Worm (Caenorhabditis elegans) whole organism, young adult: ENCODE data around the gene egl-46.
A peak's percentile ranks its signal among the peaks of the same experiment; 100 is the strongest.

Experiments used
- B0035.1 ChIP-seq: sonication (generic microtip); optimal IDR thresholded peaks from 2 replicates; lab custom pipeline; 2016; ENCODE audit warnings: missing genetic modification characterization, mild to moderate bottlenecking, missing compliant biosample characterization, missing genotype, missing genetic modification reagents
- C17E4.6 ChIP-seq: fragments of 200-800 bp; sonication (Bioruptor generic); IDR thresholded peaks from 2 replicates; pipeline ENCODE4 v1.3.6; 2022; ENCODE audit warnings: missing genetic modification reagents, missing genetic modification characterization, missing compliant biosample characterization
- F10E7.11 ChIP-seq: sonication (generic microtip); optimal IDR thresholded peaks from 2 replicates; lab custom pipeline; 2017; ENCODE audit warnings: mild to moderate bottlenecking, missing genetic modification characterization, moderate library complexity, missing compliant biosample characterization
- F49E8.2 ChIP-seq: sonication (generic microtip); optimal IDR thresholded peaks from 3 replicates; lab custom pipeline; 2017; ENCODE audit warnings: missing genetic modification characterization, mild to moderate bottlenecking, missing compliant biosample characterization, antibody characterized with exemption, moderate library complexity; ENCODE audit not compliant: insufficient read depth
- F55B11.4 ChIP-seq: sonication (generic microtip); optimal IDR thresholded peaks from 2 replicates; lab custom pipeline; 2016; ENCODE audit warnings: missing compliant biosample characterization, missing genetic modification characterization, borderline replicate concordance; ENCODE audit not compliant: insufficient read depth
- F57A8.1 ChIP-seq: fragments of 200-800 bp; sonication (Bioruptor generic); optimal IDR thresholded peaks from 2 replicates; lab custom pipeline; 2018; ENCODE audit warnings: mild to moderate bottlenecking, missing genetic modification characterization, moderate library complexity, missing compliant biosample characterization
- T07F8.4 ChIP-seq: sonication (generic microtip); optimal IDR thresholded peaks from 2 replicates; lab custom pipeline; 2016; ENCODE audit warnings: mild to moderate bottlenecking, missing genetic modification characterization, moderate library complexity, missing compliant biosample characterization
- T26A5.8 ChIP-seq: sonication (generic microtip); optimal IDR thresholded peaks from 2 replicates; lab custom pipeline; 2016; ENCODE audit warnings: missing genetic modification characterization, missing compliant biosample characterization
- Y67H2A.10 ChIP-seq: fragments of 200-800 bp; sonication (Bioruptor generic); conservative IDR thresholded peaks from 2 replicates; pipeline ENCODE4 v1.3.6; 2022; ENCODE audit warnings: missing genetic modification reagents, missing genetic modification characterization, missing compliant biosample characterization
- akir-1 ChIP-seq: fragments of 200-800 bp; sonication (Bioruptor generic); optimal IDR thresholded peaks from 2 replicates; lab custom pipeline; 2018; ENCODE audit warnings: mild to moderate bottlenecking, missing genetic modification characterization, moderate library complexity, missing compliant biosample characterization
- ama-1 ChIP-seq, 3 experiments: fragments of 150-350 bp in 1 of 3; sonication (generic microtip) in 2 of 3; optimal IDR thresholded peaks; 2 replicates each; lab custom pipeline; 2014 to 2018; ENCODE audit warnings: missing biosample characterization in 2 of 3, missing genetic modification characterization in 2 of 3, missing genetic modification reagents in 2 of 3
- aptf-2 ChIP-seq: fragments of 200-800 bp; sonication (Bioruptor generic); conservative IDR thresholded peaks from 2 replicates; pipeline ENCODE4 v1.3.6; 2022; ENCODE audit warnings: missing genetic modification reagents, missing genetic modification characterization, missing compliant biosample characterization
- atf-7 ChIP-seq: sonication (generic microtip); optimal IDR thresholded peaks from 2 replicates; lab custom pipeline; 2017; ENCODE audit warnings: mild to moderate bottlenecking, missing genetic modification characterization, missing compliant biosample characterization
- athp-1 ChIP-seq: sonication (generic microtip); optimal IDR thresholded peaks from 2 replicates; lab custom pipeline; 2017; ENCODE audit warnings: mild to moderate bottlenecking, missing genetic modification characterization, missing compliant biosample characterization
- attf-6 ChIP-seq: fragments of 200-800 bp; sonication (Bioruptor generic); IDR thresholded peaks from 2 replicates; pipeline ENCODE4 v1.3.6; 2022; ENCODE audit warnings: missing genetic modification reagents, missing genetic modification characterization, missing compliant biosample characterization
- ccch-3 ChIP-seq: fragments of 200-800 bp; sonication (Bioruptor generic); optimal IDR thresholded peaks from 2 replicates; lab custom pipeline; 2018; ENCODE audit warnings: mild to moderate bottlenecking, missing genetic modification characterization, missing compliant biosample characterization
- cebp-1 ChIP-seq, 2 experiments: fragments of 200-800 bp in 1 of 2; sonication (Bioruptor generic) in 1 of 2; sonication (generic microtip) in 1 of 2; IDR thresholded peaks in 1 of 2; optimal IDR thresholded peaks in 1 of 2; 2 replicates each; pipeline versions ENCODE4 v1.3.6 to Lab custom; 2017 to 2022; ENCODE audit warnings: missing compliant biosample characterization in 2 of 2, missing genetic modification characterization in 2 of 2, mild to moderate bottlenecking in 1 of 2, missing genetic modification reagents in 1 of 2, moderate library complexity in 1 of 2
- ceh-79 ChIP-seq: sonication (generic microtip); optimal IDR thresholded peaks from 2 replicates; lab custom pipeline; 2017; ENCODE audit warnings: mild to moderate bottlenecking, missing genetic modification characterization, missing compliant biosample characterization
- dox-1 ChIP-seq: fragments of 200-800 bp; sonication (Bioruptor generic); IDR thresholded peaks from 2 replicates; pipeline ENCODE4 v1.3.6; 2022; ENCODE audit warnings: missing genetic modification reagents, missing genetic modification characterization, missing compliant biosample characterization
- egl-44 ChIP-seq: fragments of 200-800 bp; sonication (Bioruptor generic); IDR thresholded peaks from 2 replicates; pipeline ENCODE4 v1.3.6; 2022; ENCODE audit warnings: missing genetic modification reagents, missing genetic modification characterization, missing compliant biosample characterization
- egrh-3 ChIP-seq: fragments of 200-800 bp; sonication (Bioruptor generic); IDR thresholded peaks from 2 replicates; pipeline ENCODE4 v1.3.6; 2022; ENCODE audit warnings: missing genetic modification reagents, missing genetic modification characterization, missing compliant biosample characterization
- ets-4 ChIP-seq: fragments of 200-800 bp; sonication (Bioruptor generic); optimal IDR thresholded peaks from 2 replicates; lab custom pipeline; 2018; ENCODE audit warnings: mild to moderate bottlenecking, missing genetic modification characterization, missing compliant biosample characterization
- hmg-1.2 ChIP-seq: fragments of 200-800 bp; sonication (Bioruptor generic); IDR thresholded peaks from 2 replicates; pipeline ENCODE4 v1.3.6; 2022; ENCODE audit warnings: missing genetic modification reagents, missing genetic modification characterization, missing compliant biosample characterization
- hsf-1 ChIP-seq: fragments of 200-800 bp; sonication (Bioruptor generic); IDR thresholded peaks from 2 replicates; pipeline ENCODE4 v1.3.6; 2022; ENCODE audit warnings: missing genetic modification reagents, missing genetic modification characterization, missing compliant biosample characterization
- lag-1 ChIP-seq: fragments of 200-800 bp; sonication (Bioruptor generic); IDR thresholded peaks from 2 replicates; pipeline ENCODE4 v1.3.6; 2022; ENCODE audit warnings: missing genetic modification reagents, missing genetic modification characterization, missing compliant biosample characterization
- let-526 ChIP-seq: fragments of 200-800 bp; sonication (Bioruptor generic); IDR thresholded peaks from 2 replicates; pipeline ENCODE4 v1.3.6; 2022; ENCODE audit warnings: missing genetic modification reagents, missing genetic modification characterization, missing compliant biosample characterization
- lin-40 ChIP-seq: sonication (generic microtip); optimal IDR thresholded peaks from 2 replicates; lab custom pipeline; 2016; ENCODE audit warnings: missing genetic modification characterization, mild to moderate bottlenecking, missing compliant biosample characterization, missing genotype, missing genetic modification reagents
- lsl-1 ChIP-seq: fragments of 200-800 bp; sonication (Bioruptor generic); optimal IDR thresholded peaks from 2 replicates; lab custom pipeline; 2018; ENCODE audit warnings: mild to moderate bottlenecking, missing genetic modification characterization, moderate library complexity, missing compliant biosample characterization
- madf-10 ChIP-seq: sonication (generic microtip); optimal IDR thresholded peaks from 2 replicates; lab custom pipeline; 2016; ENCODE audit warnings: mild to moderate bottlenecking, missing genetic modification characterization, missing compliant biosample characterization
- madf-3 ChIP-seq: fragments of 200-800 bp; sonication (Bioruptor generic); IDR thresholded peaks from 2 replicates; pipeline ENCODE4 v1.3.6; 2022; ENCODE audit warnings: missing genetic modification reagents, missing genetic modification characterization, missing compliant biosample characterization
- madf-6 ChIP-seq: fragments of 200-800 bp; sonication (Bioruptor generic); IDR thresholded peaks from 2 replicates; pipeline ENCODE4 v1.3.6; 2022; ENCODE audit warnings: missing genetic modification reagents, missing genetic modification characterization, missing compliant biosample characterization
- mel-28 ChIP-seq: sonication (generic microtip); optimal IDR thresholded peaks from 2 replicates; lab custom pipeline; 2016; ENCODE audit warnings: borderline replicate concordance, mild to moderate bottlenecking, missing genetic modification characterization, missing compliant biosample characterization
- mes-4 ChIP-seq: sonication (generic microtip); optimal IDR thresholded peaks from 2 replicates; lab custom pipeline; 2016; ENCODE audit warnings: missing genotype, missing genetic modification characterization, missing compliant biosample characterization
- nfyb-1 ChIP-seq: fragments of 200-800 bp; sonication (Bioruptor generic); IDR thresholded peaks from 2 replicates; pipeline ENCODE4 v1.3.6; 2022; ENCODE audit warnings: missing genetic modification reagents, missing genetic modification characterization, missing compliant biosample characterization
- nhr-179 ChIP-seq: sonication (generic microtip); optimal IDR thresholded peaks from 2 replicates; lab custom pipeline; 2016; ENCODE audit warnings: mild to moderate bottlenecking, missing genetic modification characterization, missing compliant biosample characterization
- nhr-80 ChIP-seq: sonication (generic microtip); optimal IDR thresholded peaks from 2 replicates; lab custom pipeline; 2016; ENCODE audit warnings: missing genetic modification characterization, missing compliant biosample characterization
- pbrm-1 ChIP-seq: fragments of 200-800 bp; sonication (Bioruptor generic); IDR thresholded peaks from 2 replicates; pipeline ENCODE4 v1.3.6; 2022; ENCODE audit warnings: missing genetic modification reagents, missing genetic modification characterization, missing compliant biosample characterization
- pha-4 ChIP-seq: fragments of 150-350 bp; sonication (generic microtip); optimal IDR thresholded peaks from 2 replicates; lab custom pipeline; 2014; ENCODE audit warnings: missing biosample characterization, missing genetic modification reagents, missing genetic modification characterization
- snpc-1.1 ChIP-seq: sonication (generic microtip); optimal IDR thresholded peaks from 2 replicates; lab custom pipeline; 2017; ENCODE audit warnings: missing genetic modification characterization, mild to moderate bottlenecking, missing compliant biosample characterization, antibody characterized with exemption, moderate library complexity, missing genotype, missing genetic modification reagents; ENCODE audit not compliant: insufficient read depth
- snpc-3.4 ChIP-seq: sonication (generic microtip); optimal IDR thresholded peaks from 2 replicates; lab custom pipeline; 2017; ENCODE audit warnings: missing genetic modification characterization, mild to moderate bottlenecking, missing compliant biosample characterization, antibody characterized with exemption, moderate library complexity, missing genotype, missing genetic modification reagents
- snpc-4 ChIP-seq, 5 experiments: fragments of 150-350 bp in 1 of 5; sonication (generic microtip) in 4 of 5; optimal IDR thresholded peaks; 2 replicates each; lab custom pipeline; 2014 to 2018; ENCODE audit warnings: missing genetic modification characterization in 5 of 5, missing biosample characterization in 3 of 5, antibody characterized with exemption in 2 of 5, mild to moderate bottlenecking in 2 of 5, missing compliant biosample characterization in 2 of 5, missing genotype in 2 of 5, moderate library complexity in 2 of 5, missing genetic modification reagents in 1 of 5
- somi-1 ChIP-seq: fragments of 200-800 bp; sonication (Bioruptor generic); optimal IDR thresholded peaks from 2 replicates; lab custom pipeline; 2018; ENCODE audit warnings: mild to moderate bottlenecking, missing genetic modification characterization, missing compliant biosample characterization
- sptf-2 ChIP-seq: fragments of 200-800 bp; sonication (Bioruptor generic); optimal IDR thresholded peaks from 2 replicates; lab custom pipeline; 2018; ENCODE audit warnings: mild to moderate bottlenecking, missing genetic modification characterization, missing compliant biosample characterization
- unc-130 ChIP-seq: sonication (generic microtip); optimal IDR thresholded peaks from 2 replicates; lab custom pipeline; 2016; ENCODE audit warnings: missing genetic modification reagents, missing genetic modification characterization, missing compliant biosample characterization

egl-46 gene

DNA sequence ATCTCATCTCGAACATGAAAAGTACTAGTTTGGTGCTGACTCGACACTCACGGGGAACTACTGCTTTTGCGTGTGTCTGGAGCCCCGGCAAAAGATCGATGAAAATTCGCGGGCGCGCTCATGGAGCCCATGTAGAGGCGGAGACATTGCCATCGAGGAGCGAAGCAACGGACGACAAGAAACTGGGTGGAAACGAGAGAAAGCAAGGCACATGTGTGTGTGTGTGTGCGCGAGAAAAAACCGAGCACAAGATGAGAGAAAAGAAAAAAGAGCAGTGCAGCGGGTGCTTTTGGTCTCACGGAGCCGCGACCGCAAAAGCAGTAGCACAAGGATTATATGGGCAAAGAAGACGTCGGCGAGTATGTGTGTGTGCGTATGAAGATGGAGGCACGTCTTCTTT, 22.6 kb downstream of the egl-46 start (continued):
- TF ChIP-seq F55B11.4 (tag; lab: Kevin White, UChicago) (no peak), madf-6 (GFP tag; lab: Robert Waterston, UW) (no peak), ets-4 (GFP tag; lab: Kevin White, UChicago) (no peak), egl-44 (GFP tag; lab: Robert Waterston, UW) (0 out of 2 replicates have a peak, but pooled peaks have one; percentile 21), lsl-1 (no peak), F57A8.1 (GFP tag; lab: Kevin White, UChicago) (no peak), nfyb-1 (GFP tag; lab: Robert Waterston, UW) (no peak), C17E4.6 (no peak), lag-1 (GFP tag; lab: Robert Waterston, UW) (no peak)
- TF ChIP-seq, all 124 proteins: peak for 14

DNA sequence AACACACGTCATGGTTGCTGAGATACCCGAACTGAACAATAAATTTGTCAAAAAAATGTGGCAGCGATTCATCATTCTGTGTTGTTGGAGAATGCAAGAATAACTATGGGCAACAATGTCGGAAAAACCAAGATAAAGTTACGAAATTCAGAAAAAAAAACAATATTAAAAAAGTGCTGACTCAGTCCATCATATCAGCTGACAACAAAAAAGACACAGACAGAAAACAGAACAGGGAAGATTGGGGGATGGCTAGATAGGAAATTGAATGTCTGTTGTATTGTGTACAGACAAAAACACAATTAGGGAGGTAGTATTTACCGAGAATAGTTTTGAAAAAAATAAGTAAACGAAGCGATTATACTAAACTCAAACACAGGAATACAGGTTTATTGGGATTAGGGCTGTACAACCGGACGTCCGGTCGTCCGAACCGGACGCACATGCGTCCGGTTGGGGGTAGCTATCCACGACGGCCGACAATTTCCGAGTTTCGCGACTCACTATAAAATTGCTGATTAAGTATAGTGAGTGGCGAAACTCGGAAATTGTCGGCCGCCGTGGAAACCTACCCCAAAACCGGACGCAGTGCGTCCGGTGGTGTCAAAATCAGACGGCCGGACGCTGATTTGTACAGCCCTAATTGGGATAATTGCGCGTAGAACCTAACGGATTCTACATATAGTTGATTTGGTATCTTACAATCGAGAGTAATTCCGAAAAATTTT, 23.7 kb downstream of the egl-46 start:
- TF ChIP-seq atf-7 (tag; lab: Kevin White, UChicago) (no peak), hmg-1.2 (GFP tag; lab: Robert Waterston, UW) (peak; percentile 49), dox-1 (no peak), snpc-3.4 (tag; lab: Kevin White, UChicago) (peak; percentile 56), madf-10 (tag; lab: Kevin White, UChicago) (no peak), T26A5.8 (tag; lab: Kevin White, UChicago) (no peak), nhr-179 (tag; lab: Kevin White, UChicago) (no peak), let-526 (no peak), ccch-3 (GFP tag; lab: Kevin White, UChicago) (no peak), hsf-1 (GFP tag; lab: Robert Waterston, UW) (no peak), mel-28 (tag; lab: Kevin White, UChicago) (no peak), somi-1 (no peak), F10E7.11 (tag; lab: Kevin White, UChicago) (no peak), unc-130 (GFP tag; lab: Kevin White, UChicago) (no peak), akir-1 (GFP tag; lab: Kevin White, UChicago) (no peak), pbrm-1 (GFP tag; lab: Robert Waterston, UW) (0 out of 2 replicates have a peak, but pooled peaks have one; percentile 7), cebp-1 (GFP tag; IDR thresholded peaks at IDR 0.05; lab: Robert Waterston, UW) (peak; percentile 78), cebp-1 (tag; optimal IDR thresholded peaks at IDR 0.05; lab: Kevin White, UChicago) (peak; percentile 81), ama-1 (optimal IDR thresholded peaks at IDR 0.05; lab: Kevin White, UChicago) (no peak), ama-1 (GFP tag; optimal IDR thresholded peaks at IDR 0.05; lab: Kevin White, UChicago) (no peak), B0035.1 (no peak), lsl-1 (no peak), snpc-1.1 (tag; lab: Kevin White, UChicago) (peak; percentile 87), ceh-79 (no peak), pha-4 (tag; lab: Kevin White, UChicago) (no peak), madf-3 (GFP tag; lab: Robert Waterston, UW) (no peak), Y67H2A.10 (GFP tag; lab: Robert Waterston, UW) (no peak), athp-1 (tag; lab: Kevin White, UChicago) (no peak), nhr-80 (tag; lab: Kevin White, UChicago) (peak; percentile 12), egrh-3 (GFP tag; lab: Robert Waterston, UW) (no peak), F49E8.2 (tag; lab: Kevin White, UChicago) (no peak), mes-4 (tag; lab: Kevin White, UChicago) (no peak), aptf-2 (no peak), T07F8.4 (tag; lab: Kevin White, UChicago) (no peak), attf-6 (GFP tag; lab: Robert Waterston, UW) (no peak), lin-40 (tag; lab: Kevin White, UChicago) (no peak), sptf-2 (GFP tag; lab: Kevin White, UChicago) (no peak), snpc-4 (GFP tag; optimal IDR thresholded peaks at IDR 0.05; lab: Kevin White, UChicago) (peak; percentile 87), snpc-4 (tag; optimal IDR thresholded peaks at IDR 0.05; lab: Kevin White, UChicago) (peak in 3 of 4 experiments; percentile 85 to 97 (median 94))
